Fruit fly (Drosophila melanogaster) whole organism, embryonic: ENCODE results near the gene mRpL16.

Experiments used
- Aef1 ChIP-seq: fragments of 200-800 bp; sonication (Bioruptor generic); IDR thresholded peaks from 3 replicates; pipeline ENCODE4 v1.3.6; 2022; ENCODE audit warnings: missing biosample characterization, missing genetic modification characterization
- B-H2 ChIP-seq: fragments of 200-800 bp; sonication (Bioruptor generic); optimal IDR thresholded peaks from 2 replicates; lab custom pipeline; 2018; ENCODE audit warnings: missing biosample characterization, mild to moderate bottlenecking, missing genetic modification characterization
- CG1024 ChIP-seq: fragments of 200-800 bp; sonication (Bioruptor generic); IDR thresholded peaks from 2 replicates; pipeline ENCODE4 v1.3.6; 2022; ENCODE audit warnings: missing biosample characterization, missing genetic modification characterization
- CG10543 ChIP-seq: fragments of 200-800 bp; sonication (Bioruptor generic); optimal IDR thresholded peaks from 3 replicates; lab custom pipeline; 2017; ENCODE audit warnings: missing biosample characterization, mild to moderate bottlenecking, missing genetic modification characterization, moderate library complexity
- CG11695 ChIP-seq: fragments of 200-800 bp; sonication (Bioruptor generic); IDR thresholded peaks from 3 replicates; pipeline ENCODE4 v1.3.6; 2022; ENCODE audit warnings: missing biosample characterization, missing genetic modification characterization
- CG11696 ChIP-seq: fragments of 200-800 bp; sonication (Bioruptor generic); IDR thresholded peaks from 2 replicates; pipeline ENCODE4 v1.3.6; 2022; ENCODE audit warnings: missing biosample characterization, missing genetic modification characterization
- CG1233 ChIP-seq: fragments of 200-800 bp; sonication (Bioruptor generic); optimal IDR thresholded peaks from 4 replicates; lab custom pipeline; 2018; ENCODE audit warnings: missing biosample characterization, mild to moderate bottlenecking, missing genetic modification characterization
- CG12391 ChIP-seq: fragments of 200-800 bp; sonication (Bioruptor generic); optimal IDR thresholded peaks from 3 replicates; lab custom pipeline; 2018; ENCODE audit warnings: missing biosample characterization, mild to moderate bottlenecking, missing genetic modification characterization, moderate library complexity
- CG13624 ChIP-seq: fragments of 200-800 bp; sonication (Bioruptor generic); optimal IDR thresholded peaks from 2 replicates; lab custom pipeline; 2016; ENCODE audit warnings: missing biosample characterization, missing genetic modification characterization
- CG14860 ChIP-seq: fragments of 200-800 bp; sonication (Bioruptor generic); IDR thresholded peaks from 3 replicates; pipeline ENCODE4 v1.3.6; 2022; ENCODE audit warnings: missing biosample characterization, missing genetic modification characterization; ENCODE audit not compliant: partially characterized antibody
- CG14965 ChIP-seq: fragments of 200-800 bp; sonication (Bioruptor generic); optimal IDR thresholded peaks from 2 replicates; lab custom pipeline; 2016; ENCODE audit warnings: missing biosample characterization, missing genetic modification characterization, borderline replicate concordance
- CG15696 ChIP-seq: fragments of 200-800 bp; sonication (Bioruptor generic); optimal IDR thresholded peaks from 2 replicates; lab custom pipeline; 2019; ENCODE audit warnings: missing biosample characterization, mild to moderate bottlenecking, missing genetic modification characterization, moderate library complexity
- CG1602 ChIP-seq: fragments of 200-800 bp; sonication (Bioruptor generic); optimal IDR thresholded peaks from 3 replicates; lab custom pipeline; 2016; ENCODE audit warnings: missing biosample characterization, missing genetic modification characterization
- CG1647 ChIP-seq: fragments of 200-800 bp; sonication (Bioruptor generic); optimal IDR thresholded peaks from 3 replicates; lab custom pipeline; 2016; ENCODE audit warnings: missing biosample characterization, missing genetic modification characterization
- CG16815 ChIP-seq: fragments of 200-800 bp; sonication (Bioruptor generic); optimal IDR thresholded peaks from 3 replicates; lab custom pipeline; 2017; ENCODE audit warnings: missing biosample characterization, mild to moderate bottlenecking, missing genetic modification characterization
- CG17359 ChIP-seq: fragments of 200-800 bp; sonication (Bioruptor generic); optimal IDR thresholded peaks from 3 replicates; lab custom pipeline; 2018; ENCODE audit warnings: missing biosample characterization, mild to moderate bottlenecking, missing genetic modification characterization, moderate library complexity
- CG2712 ChIP-seq: fragments of 200-800 bp; optimal IDR thresholded peaks from 3 replicates; lab custom pipeline; 2019; ENCODE audit warnings: missing biosample characterization, mild to moderate bottlenecking, missing genetic modification characterization, moderate library complexity
- CG3065 ChIP-seq: fragments of 200-800 bp; sonication (Bioruptor generic); optimal IDR thresholded peaks from 2 replicates; lab custom pipeline; 2016; ENCODE audit warnings: missing biosample characterization, missing genetic modification characterization
- CG31388 ChIP-seq: fragments of 200-800 bp; sonication (Bioruptor generic); optimal IDR thresholded peaks from 2 replicates; lab custom pipeline; 2016; ENCODE audit warnings: missing biosample characterization, missing genetic modification characterization
- CG34376 ChIP-seq: fragments of 200-800 bp; sonication (Bioruptor generic); optimal IDR thresholded peaks from 2 replicates; lab custom pipeline; 2018; ENCODE audit warnings: missing biosample characterization, mild to moderate bottlenecking, missing genetic modification characterization
- CG3995 ChIP-seq: fragments of 200-800 bp; sonication (Bioruptor generic); optimal IDR thresholded peaks from 3 replicates; lab custom pipeline; 2016; ENCODE audit warnings: missing biosample characterization, missing genetic modification characterization
- CG4282 ChIP-seq: fragments of 200-800 bp; sonication (Bioruptor generic); optimal IDR thresholded peaks from 2 replicates; lab custom pipeline; 2016; ENCODE audit warnings: missing biosample characterization, missing genetic modification characterization
- CG6791 ChIP-seq: fragments of 200-800 bp; sonication (Bioruptor generic); IDR thresholded peaks from 3 replicates; pipeline ENCODE4 v1.3.6; 2022; ENCODE audit warnings: missing biosample characterization, missing genetic modification characterization; ENCODE audit not compliant: partially characterized antibody
- CG7372 ChIP-seq: fragments of 200-800 bp; sonication (Bioruptor generic); IDR thresholded peaks from 2 replicates; pipeline ENCODE4 v1.3.6; 2022; ENCODE audit warnings: missing biosample characterization, missing genetic modification characterization
- CG9437 ChIP-seq: fragments of 200-800 bp; sonication (Bioruptor generic); optimal IDR thresholded peaks from 2 replicates; lab custom pipeline; 2018; ENCODE audit warnings: missing biosample characterization, mild to moderate bottlenecking, missing genetic modification characterization
- CG9797 ChIP-seq: fragments of 200-800 bp; sonication (Bioruptor generic); optimal IDR thresholded peaks from 3 replicates; lab custom pipeline; 2018; ENCODE audit warnings: missing biosample characterization, mild to moderate bottlenecking, missing genetic modification characterization
- CHES-1-like ChIP-seq: fragments of 200-800 bp; sonication (Bioruptor generic); optimal IDR thresholded peaks from 2 replicates; lab custom pipeline; 2016; ENCODE audit warnings: missing biosample characterization, missing genetic modification characterization
- Hand ChIP-seq: fragments of 200-800 bp; sonication (Bioruptor generic); optimal IDR thresholded peaks from 2 replicates; lab custom pipeline; 2017; ENCODE audit warnings: mild to moderate bottlenecking, missing biosample characterization, missing genetic modification reagents, missing genetic modification characterization
- Hey ChIP-seq: fragments of 200-800 bp; sonication (Bioruptor generic); optimal IDR thresholded peaks from 3 replicates; lab custom pipeline; 2018; ENCODE audit warnings: missing biosample characterization, mild to moderate bottlenecking, missing genetic modification characterization
- Hmr ChIP-seq: fragments of 200-800 bp; sonication (Bioruptor generic); optimal IDR thresholded peaks from 3 replicates; lab custom pipeline; 2017; ENCODE audit warnings: mild to moderate bottlenecking, missing biosample characterization, missing genetic modification reagents, missing genetic modification characterization
- Hmx ChIP-seq: fragments of 200-800 bp; sonication (Bioruptor generic); optimal IDR thresholded peaks from 2 replicates; lab custom pipeline; 2016; ENCODE audit warnings: missing biosample characterization, missing genetic modification characterization
- MTF-1 ChIP-seq: fragments of 200-800 bp; sonication (Bioruptor generic); optimal IDR thresholded peaks from 2 replicates; lab custom pipeline; 2018; ENCODE audit warnings: missing biosample characterization, mild to moderate bottlenecking, missing genetic modification characterization, borderline replicate concordance
- NC2α ChIP-seq: fragments of 200-800 bp; sonication (Bioruptor generic); optimal IDR thresholded peaks from 2 replicates; lab custom pipeline; 2016; ENCODE audit warnings: missing biosample characterization, missing genetic modification characterization
- Neu2 ChIP-seq: fragments of 200-800 bp; sonication (Bioruptor generic); optimal IDR thresholded peaks from 3 replicates; lab custom pipeline; 2016; ENCODE audit warnings: missing biosample characterization, missing genetic modification characterization, borderline replicate concordance
- Poxn ChIP-seq: fragments of 200-800 bp; sonication (Bioruptor generic); IDR thresholded peaks from 2 replicates; pipeline ENCODE4 v1.3.6; 2022; ENCODE audit warnings: missing biosample characterization, missing genetic modification characterization
- Sry-δ ChIP-seq: fragments of 200-800 bp; sonication (Bioruptor generic); optimal IDR thresholded peaks from 2 replicates; lab custom pipeline; 2016; ENCODE audit warnings: missing biosample characterization, missing genetic modification characterization
- TFAM ChIP-seq: fragments of 200-800 bp; sonication (Bioruptor generic); optimal IDR thresholded peaks from 2 replicates; lab custom pipeline; 2017; ENCODE audit warnings: missing biosample characterization, missing genetic modification characterization, inconsistent platforms
- Vsx1 ChIP-seq: fragments of 200-800 bp; sonication (Bioruptor generic); optimal IDR thresholded peaks from 2 replicates; lab custom pipeline; 2017; ENCODE audit warnings: missing biosample characterization, mild to moderate bottlenecking, missing genetic modification characterization, missing genetic modification reagents
- crol ChIP-seq: fragments of 200-800 bp; sonication (Bioruptor generic); IDR thresholded peaks from 2 replicates; pipeline ENCODE4 v1.3.6; 2022; ENCODE audit warnings: missing biosample characterization, missing genetic modification characterization
- h ChIP-seq: fragments of >200 bp; optimal IDR thresholded peaks from 2 replicates; lab custom pipeline; 2017
- her ChIP-seq: fragments of 200-800 bp; sonication (Bioruptor generic); optimal IDR thresholded peaks from 2 replicates; lab custom pipeline; 2016; ENCODE audit warnings: missing biosample characterization, missing genetic modification characterization
- pb ChIP-seq: fragments of 200-800 bp; sonication (Bioruptor generic); optimal IDR thresholded peaks from 3 replicates; lab custom pipeline; 2016; ENCODE audit warnings: missing biosample characterization, missing genetic modification characterization
- peb ChIP-seq: fragments of 200-800 bp; sonication (Bioruptor generic); IDR thresholded peaks from 2 replicates; pipeline ENCODE4 v1.3.6; 2022; ENCODE audit warnings: missing biosample characterization, missing genetic modification characterization
- row ChIP-seq: fragments of 200-800 bp; sonication (Bioruptor generic); IDR thresholded peaks from 3 replicates; pipeline ENCODE4 v1.3.6; 2022; ENCODE audit warnings: missing biosample characterization, missing genetic modification characterization
- salm ChIP-seq: fragments of 200-800 bp; sonication (Bioruptor generic); optimal IDR thresholded peaks from 2 replicates; lab custom pipeline; 2018; ENCODE audit warnings: missing biosample characterization, mild to moderate bottlenecking, missing genetic modification characterization
- sob ChIP-seq: fragments of 200-800 bp; sonication (Bioruptor generic); IDR thresholded peaks from 2 replicates; pipeline ENCODE4 v1.3.6; 2022; ENCODE audit warnings: missing biosample characterization, missing genetic modification characterization
- sqz ChIP-seq: fragments of 200-800 bp; sonication (Bioruptor generic); optimal IDR thresholded peaks from 3 replicates; lab custom pipeline; 2018; ENCODE audit warnings: missing biosample characterization, mild to moderate bottlenecking, missing genetic modification characterization
- tna ChIP-seq: fragments of 200-800 bp; sonication (Bioruptor generic); IDR thresholded peaks from 2 replicates; pipeline ENCODE4 v1.3.6; 2022; ENCODE audit warnings: missing biosample characterization, missing genetic modification characterization; ENCODE audit not compliant: partially characterized antibody
- unc-4 ChIP-seq: fragments of 200-800 bp; sonication (Bioruptor generic); IDR thresholded peaks from 2 replicates; pipeline ENCODE4 v1.3.6; 2022; ENCODE audit warnings: missing biosample characterization, missing genetic modification characterization; ENCODE audit not compliant: partially characterized antibody
- vfl ChIP-seq: fragments of 200-800 bp; sonication (Bioruptor generic); optimal IDR thresholded peaks from 2 replicates; lab custom pipeline; 2016; ENCODE audit warnings: missing biosample characterization, missing genetic modification characterization
- wek ChIP-seq: fragments of 200-800 bp; sonication (Bioruptor generic); optimal IDR thresholded peaks from 3 replicates; lab custom pipeline; 2018; ENCODE audit warnings: missing biosample characterization, mild to moderate bottlenecking, missing genetic modification characterization, moderate library complexity

The mRpL16 gene

DNA sequence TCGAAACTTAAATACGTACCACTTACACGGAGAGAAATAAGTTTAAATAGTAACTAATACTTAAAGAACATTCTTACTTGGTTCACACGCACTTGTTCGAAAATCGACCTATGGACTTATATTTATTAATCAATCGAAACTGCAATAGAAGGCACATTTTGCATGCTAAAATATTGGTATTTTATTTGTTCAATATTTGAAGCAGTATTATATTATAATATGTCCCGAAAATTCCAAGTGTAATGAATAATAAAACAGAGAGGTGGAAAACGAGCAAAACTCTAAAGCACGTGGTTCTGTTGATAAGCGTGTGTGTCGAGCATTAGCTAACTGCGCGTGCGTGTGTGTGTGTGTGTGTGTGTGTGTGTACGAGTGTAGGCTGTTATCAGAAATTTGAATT, 40.1 kb upstream of the mRpL16 start (continued):
- TF ChIP-seq Sry-δ: peak; percentile 30
- TF ChIP-seq CG15696 (tag; lab: Kevin White, UChicago): peak; percentile 75
- TF ChIP-seq sqz (GFP tag; lab: Kevin White, UChicago): peak; percentile 43
- TF ChIP-seq CG1647: peak; percentile 79
- peak; percentile 58 for TF ChIP-seq her (GFP tag; lab: Kevin White, UChicago)
- TF ChIP-seq CG4282 (GFP tag; lab: Kevin White, UChicago): peak; percentile 11
- TF ChIP-seq tna (GFP tag; lab: Robert Waterston, UW): no peak
- TF ChIP-seq CG16815 (GFP tag; lab: Kevin White, UChicago): peak; percentile 63
- no peak for TF ChIP-seq h (lab: Kevin White, UChicago)
- TF ChIP-seq CG3995: peak; percentile 54
- peak; percentile 72 for TF ChIP-seq CHES-1-like (GFP tag; lab: Kevin White, UChicago)
- TF ChIP-seq CG3065 (GFP tag; lab: Kevin White, UChicago): peak; percentile 5
- TF ChIP-seq CG13624 (GFP tag; lab: Kevin White, UChicago): peak; percentile 75
- TF ChIP-seq CG9797 (GFP tag; lab: Kevin White, UChicago): no peak
- peak; percentile 60 for TF ChIP-seq Hey (tag; lab: Kevin White, UChicago)
- peak; percentile 68 for TF ChIP-seq salm (tag; lab: Kevin White, UChicago)
- peak; percentile 92 for TF ChIP-seq Hand (GFP tag; lab: Kevin White, UChicago)
- TF ChIP-seq wek (GFP tag; lab: Kevin White, UChicago): peak; percentile 61
- peak; percentile 76 for TF ChIP-seq CG9437
- TF ChIP-seq CG12391 (tag; lab: Kevin White, UChicago): peak; percentile 89
- TF ChIP-seq Hmr (GFP tag; lab: Kevin White, UChicago): peak; percentile 95
- TF ChIP-seq unc-4: no peak
- TF ChIP-seq pb (GFP tag; lab: Kevin White, UChicago): peak; percentile 23
- peak; percentile 66; the same call in 1 of the 2 replicates for TF ChIP-seq Poxn (GFP tag; lab: Robert Waterston, UW)
- peak; percentile 85 for TF ChIP-seq CG2712 (tag; lab: Kevin White, UChicago)
- peak; percentile 87 for TF ChIP-seq CG17359
- peak; percentile 21 for TF ChIP-seq CG31388 (GFP tag; lab: Kevin White, UChicago)
- peak; percentile 30; the same call in 1 of the 2 replicates for TF ChIP-seq CG11696
- TF ChIP-seq NC2α: no peak
- peak; percentile 76 for TF ChIP-seq CG11695 (GFP tag; lab: Robert Waterston, UW)
- TF ChIP-seq CG7372: peak; percentile 77
- TF ChIP-seq CG10543 (GFP tag; lab: Kevin White, UChicago): peak; percentile 91
- peak; percentile 86 for TF ChIP-seq CG1233
- TF ChIP-seq CG1602: peak; percentile 74
- peak; percentile 86 for TF ChIP-seq sob (GFP tag; lab: Robert Waterston, UW)
- TF ChIP-seq Aef1: peak; percentile 81
- peak; percentile 37; the same call in 1 of the 2 replicates for TF ChIP-seq peb (GFP tag; lab: Robert Waterston, UW)
- peak; percentile 94 for TF ChIP-seq row (GFP tag; lab: Robert Waterston, UW)
- TF ChIP-seq MTF-1 (GFP tag; lab: Kevin White, UChicago): peak; percentile 34
- TF ChIP-seq Hmx (GFP tag; lab: Kevin White, UChicago): peak; percentile 64
- TF ChIP-seq CG14860 (GFP tag; lab: Robert Waterston, UW): no peak
- TF ChIP-seq Vsx1 (GFP tag; lab: Kevin White, UChicago): peak; percentile 81
- no peak for TF ChIP-seq CG1024 (GFP tag; lab: Robert Waterston, UW)
- TF ChIP-seq vfl (GFP tag; lab: Kevin White, UChicago): peak; percentile 77
- no peak for TF ChIP-seq Neu2 (GFP tag; lab: Kevin White, UChicago)
- no peak; the same call in 1 of the 2 replicates for TF ChIP-seq crol
- no peak for TF ChIP-seq CG6791 (GFP tag; lab: Robert Waterston, UW)
- peak; percentile 88 for TF ChIP-seq B-H2 (GFP tag; lab: Kevin White, UChicago)
- TF ChIP-seq CG14965 (GFP tag; lab: Kevin White, UChicago): no peak
- TF ChIP-seq CG34376 (GFP tag; lab: Kevin White, UChicago): peak; percentile 92
- TF ChIP-seq TFAM (GFP tag; lab: Kevin White, UChicago): no peak
